Worm (Caenorhabditis elegans): ENCODE measurements around the gene fbxa-5.

DNA sequence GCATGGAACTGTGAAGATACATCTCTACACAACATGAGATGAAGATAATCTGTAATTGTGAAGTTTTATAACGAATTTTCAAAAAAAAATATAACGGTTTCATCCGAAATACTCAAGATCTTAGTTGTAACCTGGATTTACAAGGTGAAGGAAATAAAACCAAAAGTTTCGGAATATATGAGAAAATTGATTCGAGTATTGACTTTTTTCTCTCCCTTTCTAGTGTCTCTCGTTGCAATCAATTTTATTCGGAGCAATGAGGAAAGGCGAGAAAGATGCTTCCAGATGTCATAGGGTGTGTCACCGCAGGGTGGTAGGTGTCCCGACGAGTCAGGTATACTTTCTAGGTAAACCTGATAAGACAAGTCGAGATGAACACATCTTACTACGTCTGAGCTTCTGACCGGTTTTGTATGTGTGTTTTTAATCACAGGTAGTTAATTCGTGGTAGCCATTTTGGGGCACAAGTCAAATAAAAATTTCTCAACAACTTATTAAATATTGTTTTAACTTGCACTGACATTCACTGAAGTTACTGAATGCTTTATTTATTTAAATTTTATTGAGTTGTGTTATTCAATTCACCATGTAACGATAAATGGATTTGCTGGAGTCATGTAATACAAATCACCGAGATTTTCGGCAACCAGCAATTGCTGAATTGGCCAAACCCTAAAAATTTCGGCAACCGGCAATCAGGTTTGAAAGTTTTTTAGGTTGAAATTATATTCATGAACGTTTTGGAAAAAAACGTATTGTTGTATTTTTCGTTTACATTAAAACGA is 48.3 kb upstream of the fbxa-5 start, which contains the start of gene pals-20:
- TF ChIP-seq ztf-29 (GFP tag; IDR thresholded peaks at IDR 0.05) (no peak), med-1 (GFP tag; optimal IDR thresholded peaks at IDR 0.05; ENCODE audit: insufficient read depth) (no peak), tab-1 (GFP tag; IDR thresholded peaks at IDR 0.05) (no peak), flt-1 (GFP tag; IDR thresholded peaks at IDR 0.05) (no peak), T22C8.4 (GFP tag; IDR thresholded peaks at IDR 0.05) (no peak), ztf-23 (GFP tag; IDR thresholded peaks at IDR 0.05) (no peak), ref-1 (GFP tag; conservative IDR thresholded peaks at IDR 0.05) (no peak), klf-2 (GFP tag; conservative IDR thresholded peaks at IDR 0.05) (no peak)

Measured in whole organism, midembryonic.